Worm (Caenorhabditis elegans) whole organism, L3 larva: ENCODE data around the gene K11H12.9.

ENCODE experiments used
- elt-2 ChIP-seq: sonication (generic microtip); optimal IDR thresholded peaks from 2 replicates; lab custom pipeline; 2016; ENCODE audit warnings: missing genetic modification reagents, mild to moderate bottlenecking, missing genetic modification characterization, missing compliant biosample characterization
- fos-1 ChIP-seq: fragments of 150-350 bp; optimal IDR thresholded peaks from 2 replicates; lab custom pipeline; 2014; ENCODE audit warnings: missing biosample characterization, missing genetic modification characterization
- lin-15B ChIP-seq: fragments of 150-350 bp; optimal IDR thresholded peaks from 2 replicates; lab custom pipeline; 2014; ENCODE audit warnings: missing biosample characterization, missing genetic modification characterization
- nhr-23 ChIP-seq: fragments of 150-350 bp; optimal IDR thresholded peaks from 2 replicates; lab custom pipeline; 2014; ENCODE audit warnings: missing biosample characterization, missing genetic modification reagents, missing genetic modification characterization
- nhr-28 ChIP-seq: fragments of 150-350 bp; optimal IDR thresholded peaks from 2 replicates; lab custom pipeline; 2014; ENCODE audit warnings: missing biosample characterization, missing genetic modification characterization
- nhr-76 ChIP-seq: fragments of 150-350 bp; sonication (generic microtip); optimal IDR thresholded peaks from 5 replicates; lab custom pipeline; 2014; ENCODE audit warnings: missing biosample characterization, missing genetic modification characterization
- pha-4 ChIP-seq: fragments of 150-350 bp; optimal IDR thresholded peaks from 2 replicates; lab custom pipeline; 2014; ENCODE audit warnings: missing biosample characterization, missing genetic modification reagents, missing genetic modification characterization
- skn-1 ChIP-seq: fragments of 150-350 bp; optimal IDR thresholded peaks from 2 replicates; lab custom pipeline; 2014; ENCODE audit warnings: missing biosample characterization, missing genetic modification characterization
- unc-62 ChIP-seq: fragments of 150-350 bp; sonication (generic microtip); optimal IDR thresholded peaks from 4 replicates; lab custom pipeline; 2014; ENCODE audit warnings: missing biosample characterization, missing genetic modification reagents, missing genetic modification characterization
- ztf-11 ChIP-seq: fragments of 150-350 bp; optimal IDR thresholded peaks from 2 replicates; lab custom pipeline; 2014; ENCODE audit warnings: missing biosample characterization, missing genetic modification characterization

ce11 chrIV:661623-662022, 12.2 kb downstream of the K11H12.9 start:
- no peak for TF ChIP-seq pha-4 (tag; lab: Kevin White, UChicago)
- no peak for TF ChIP-seq nhr-23 (tag; lab: Kevin White, UChicago)
- TF ChIP-seq lin-15B (tag; lab: Kevin White, UChicago) = no peak
- TF ChIP-seq elt-2 = no peak
- TF ChIP-seq unc-62 = no peak
- TF ChIP-seq nhr-28 = no peak
- no peak for TF ChIP-seq ztf-11 (tag; lab: Kevin White, UChicago)
- no peak for TF ChIP-seq nhr-76 (tag; lab: Kevin White, UChicago)
- no peak for TF ChIP-seq skn-1 (tag; lab: Kevin White, UChicago)
- no peak for TF ChIP-seq fos-1 (tag; lab: Kevin White, UChicago)
